Worm (Caenorhabditis elegans) whole organism, young adult: ENCODE data around the gene dpy-11.

Experiments used
- B0035.1 ChIP-seq: sonication (generic microtip); optimal IDR thresholded peaks from 2 replicates; lab custom pipeline; 2016; ENCODE audit warnings: missing genetic modification characterization, mild to moderate bottlenecking, missing compliant biosample characterization, missing genotype, missing genetic modification reagents
- B0261.1 ChIP-seq: sonication (generic microtip); optimal IDR thresholded peaks from 2 replicates; lab custom pipeline; 2016; ENCODE audit warnings: mild to moderate bottlenecking, missing genetic modification characterization, moderate library complexity, missing compliant biosample characterization
- Y67H2A.10 ChIP-seq: fragments of 200-800 bp; sonication (Bioruptor generic); conservative IDR thresholded peaks from 2 replicates; pipeline ENCODE4 v1.3.6; 2022; ENCODE audit warnings: missing genetic modification reagents, missing genetic modification characterization, missing compliant biosample characterization
- Y79H2A.3 ChIP-seq: fragments of 200-800 bp; sonication (Bioruptor generic); conservative IDR thresholded peaks from 2 replicates; pipeline ENCODE4 v1.3.6; 2022; ENCODE audit warnings: missing genetic modification reagents, missing genetic modification characterization, missing compliant biosample characterization
- Y95B8A.8 ChIP-seq: fragments of 200-800 bp; sonication (Bioruptor generic); IDR thresholded peaks from 2 replicates; pipeline ENCODE4 v1.3.6; 2022; ENCODE audit warnings: missing genetic modification reagents, missing genetic modification characterization, missing compliant biosample characterization
- ama-1 ChIP-seq, 3 experiments: fragments of 150-350 bp in 1 of 3; sonication (generic microtip) in 2 of 3; optimal IDR thresholded peaks; 2 replicates each; lab custom pipeline; 2014 to 2018; ENCODE audit warnings: missing biosample characterization in 2 of 3, missing genetic modification characterization in 2 of 3, missing genetic modification reagents in 2 of 3
- aptf-3 ChIP-seq: fragments of 200-800 bp; sonication (Bioruptor generic); IDR thresholded peaks from 2 replicates; pipeline ENCODE4 v1.3.6; 2022; ENCODE audit warnings: missing genetic modification characterization, missing compliant biosample characterization
- atf-7 ChIP-seq: sonication (generic microtip); optimal IDR thresholded peaks from 2 replicates; lab custom pipeline; 2017; ENCODE audit warnings: mild to moderate bottlenecking, missing genetic modification characterization, missing compliant biosample characterization
- bed-2 ChIP-seq: fragments of 200-800 bp; sonication (Bioruptor generic); IDR thresholded peaks from 2 replicates; pipeline ENCODE4 v1.3.6; 2022; ENCODE audit warnings: missing genetic modification reagents, missing genetic modification characterization, missing compliant biosample characterization
- cebp-1 ChIP-seq, 2 experiments: fragments of 200-800 bp in 1 of 2; sonication (Bioruptor generic) in 1 of 2; sonication (generic microtip) in 1 of 2; IDR thresholded peaks in 1 of 2; optimal IDR thresholded peaks in 1 of 2; 2 replicates each; pipeline versions ENCODE4 v1.3.6 to Lab custom; 2017 to 2022; ENCODE audit warnings: missing compliant biosample characterization in 2 of 2, missing genetic modification characterization in 2 of 2, mild to moderate bottlenecking in 1 of 2, missing genetic modification reagents in 1 of 2, moderate library complexity in 1 of 2
- ceh-27 ChIP-seq: fragments of 200-800 bp; sonication (Bioruptor generic); optimal IDR thresholded peaks from 2 replicates; lab custom pipeline; 2018; ENCODE audit warnings: mild to moderate bottlenecking, missing genetic modification characterization, moderate library complexity, missing compliant biosample characterization
- ceh-40 ChIP-seq: fragments of 200-800 bp; sonication (Bioruptor generic); IDR thresholded peaks from 2 replicates; pipeline ENCODE4 v1.3.6; 2022; ENCODE audit warnings: missing genetic modification characterization, missing compliant biosample characterization
- ceh-79 ChIP-seq: sonication (generic microtip); optimal IDR thresholded peaks from 2 replicates; lab custom pipeline; 2017; ENCODE audit warnings: mild to moderate bottlenecking, missing genetic modification characterization, missing compliant biosample characterization
- chd-7 ChIP-seq: sonication (generic microtip); optimal IDR thresholded peaks from 2 replicates; lab custom pipeline; 2016; ENCODE audit warnings: mild to moderate bottlenecking, missing genetic modification characterization, moderate library complexity, missing compliant biosample characterization
- die-1 ChIP-seq: sonication (generic microtip); optimal IDR thresholded peaks from 2 replicates; lab custom pipeline; 2016; ENCODE audit warnings: missing genotype, mild to moderate bottlenecking, missing genetic modification characterization, missing compliant biosample characterization
- egl-44 ChIP-seq: fragments of 200-800 bp; sonication (Bioruptor generic); IDR thresholded peaks from 2 replicates; pipeline ENCODE4 v1.3.6; 2022; ENCODE audit warnings: missing genetic modification reagents, missing genetic modification characterization, missing compliant biosample characterization
- hmg-20 ChIP-seq: fragments of 200-800 bp; sonication (Bioruptor generic); IDR thresholded peaks from 2 replicates; pipeline ENCODE4 v1.3.6; 2022; ENCODE audit warnings: missing genetic modification reagents, missing genetic modification characterization, missing compliant biosample characterization
- let-526 ChIP-seq: fragments of 200-800 bp; sonication (Bioruptor generic); IDR thresholded peaks from 2 replicates; pipeline ENCODE4 v1.3.6; 2022; ENCODE audit warnings: missing genetic modification reagents, missing genetic modification characterization, missing compliant biosample characterization
- lin-26 ChIP-seq: fragments of 200-800 bp; sonication (Bioruptor generic); IDR thresholded peaks from 2 replicates; pipeline ENCODE4 v1.3.6; 2022; ENCODE audit warnings: missing genetic modification reagents, missing genetic modification characterization, missing compliant biosample characterization
- madf-6 ChIP-seq: fragments of 200-800 bp; sonication (Bioruptor generic); IDR thresholded peaks from 2 replicates; pipeline ENCODE4 v1.3.6; 2022; ENCODE audit warnings: missing genetic modification reagents, missing genetic modification characterization, missing compliant biosample characterization
- mcd-1 ChIP-seq: fragments of 200-800 bp; sonication (Bioruptor generic); IDR thresholded peaks from 2 replicates; pipeline ENCODE4 v1.3.6; 2022; ENCODE audit warnings: missing genetic modification reagents, missing genetic modification characterization, missing compliant biosample characterization
- nfyb-1 ChIP-seq: fragments of 200-800 bp; sonication (Bioruptor generic); IDR thresholded peaks from 2 replicates; pipeline ENCODE4 v1.3.6; 2022; ENCODE audit warnings: missing genetic modification reagents, missing genetic modification characterization, missing compliant biosample characterization
- nhr-27 ChIP-seq: fragments of 200-800 bp; sonication (Bioruptor generic); optimal IDR thresholded peaks from 2 replicates; lab custom pipeline; 2018; ENCODE audit warnings: mild to moderate bottlenecking, missing genetic modification characterization, moderate library complexity, missing compliant biosample characterization
- nhr-80 ChIP-seq: sonication (generic microtip); optimal IDR thresholded peaks from 2 replicates; lab custom pipeline; 2016; ENCODE audit warnings: missing genetic modification characterization, missing compliant biosample characterization
- rec-8 ChIP-seq, 2 experiments: sonication (generic microtip); optimal IDR thresholded peaks; 2 replicates each; lab custom pipeline; 2016; ENCODE audit warnings: mild to moderate bottlenecking in 2 of 2, missing genetic modification characterization in 2 of 2, missing genetic modification reagents in 2 of 2, missing genotype in 2 of 2, missing biosample characterization in 1 of 2, missing compliant biosample characterization in 1 of 2, moderate library complexity in 1 of 2
- snpc-4 ChIP-seq, 5 experiments: fragments of 150-350 bp in 1 of 5; sonication (generic microtip) in 4 of 5; optimal IDR thresholded peaks; 2 replicates each; lab custom pipeline; 2014 to 2018; ENCODE audit warnings: missing genetic modification characterization in 5 of 5, missing biosample characterization in 3 of 5, antibody characterized with exemption in 2 of 5, mild to moderate bottlenecking in 2 of 5, missing compliant biosample characterization in 2 of 5, missing genotype in 2 of 5, moderate library complexity in 2 of 5, missing genetic modification reagents in 1 of 5
- zfh-2 ChIP-seq: fragments of 200-800 bp; sonication (Bioruptor generic); conservative IDR thresholded peaks from 2 replicates; pipeline ENCODE4 v1.3.6; 2022; ENCODE audit warnings: missing genetic modification reagents, missing genetic modification characterization, missing compliant biosample characterization
- ztf-18 ChIP-seq: sonication (generic microtip); optimal IDR thresholded peaks from 2 replicates; lab custom pipeline; 2016; ENCODE audit warnings: missing genotype, mild to moderate bottlenecking, missing genetic modification characterization, missing compliant biosample characterization
- ztf-25 ChIP-seq: fragments of 200-800 bp; sonication (Bioruptor generic); IDR thresholded peaks from 2 replicates; pipeline ENCODE4 v1.3.6; 2022; ENCODE audit warnings: missing genetic modification reagents, missing genetic modification characterization, missing compliant biosample characterization
- ztf-26 ChIP-seq: sonication (generic microtip); optimal IDR thresholded peaks from 2 replicates; lab custom pipeline; 2017; ENCODE audit warnings: missing genetic modification characterization, missing compliant biosample characterization
- ztf-3 ChIP-seq: fragments of 200-800 bp; sonication (Bioruptor generic); optimal IDR thresholded peaks from 2 replicates; lab custom pipeline; 2018; ENCODE audit warnings: mild to moderate bottlenecking, missing genetic modification characterization, missing compliant biosample characterization

Gene dpy-11

DNA sequence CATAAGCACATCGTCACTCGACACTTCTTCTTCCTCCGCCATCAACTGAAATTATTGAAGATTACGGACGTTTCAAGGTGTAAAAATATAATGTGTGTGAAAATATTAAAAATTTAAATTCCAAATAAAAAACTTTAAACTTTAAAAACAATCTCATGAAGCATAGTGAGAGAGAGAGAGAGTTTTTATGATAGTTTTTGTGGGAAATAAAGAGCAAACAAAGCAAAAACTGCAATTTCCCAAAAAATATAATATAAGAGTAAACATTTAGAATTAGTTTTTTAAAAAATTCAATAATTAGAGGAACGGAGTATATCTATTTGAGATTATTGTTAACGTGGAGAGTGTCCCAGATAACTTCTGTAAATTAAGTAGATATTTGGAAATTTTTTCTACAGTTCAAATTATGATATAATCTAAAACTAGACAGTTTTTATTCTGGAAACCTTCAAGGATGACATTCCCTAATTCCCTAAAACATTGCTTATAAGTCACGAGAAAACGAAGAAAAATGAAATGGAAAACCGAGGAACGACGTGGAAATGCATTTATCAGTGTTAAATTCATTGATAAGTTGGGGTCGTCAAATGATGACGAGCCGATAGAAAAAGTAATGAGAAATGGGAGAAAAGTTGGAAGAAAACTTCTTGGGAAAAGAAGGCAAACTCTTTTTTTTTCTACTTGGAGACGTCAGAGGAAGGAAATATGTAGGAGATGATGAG lies 31.6 kb upstream of the dpy-11 start, which contains the start of gene dre-1:
dre-1 (minus strand) TSS at position 51 of the 722 bp plus-strand sequence.
- peak; percentile 48 for TF ChIP-seq nhr-80 (tag; lab: Kevin White, UChicago)
- TF ChIP-seq ztf-25 (GFP tag; lab: Robert Waterston, UW) = no peak

DNA sequence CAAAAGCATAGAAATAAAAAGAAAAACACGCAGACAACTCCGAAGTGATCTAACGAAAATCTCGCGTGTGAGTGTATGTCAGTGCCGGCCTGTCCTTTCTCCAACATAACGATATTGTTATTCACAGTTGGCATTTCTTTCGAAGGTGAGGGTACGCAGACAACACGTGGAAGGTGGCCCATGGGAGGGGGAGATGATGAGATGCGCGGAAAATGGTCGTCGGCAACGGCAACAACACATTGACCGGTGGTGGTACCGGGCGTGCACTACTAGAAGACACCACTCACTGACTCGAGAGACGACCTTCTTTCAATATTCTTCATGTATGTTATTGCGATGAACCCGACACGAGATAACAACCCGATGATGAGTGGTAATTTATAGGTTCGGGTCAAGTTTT lies 30.0 kb upstream of the dpy-11 start:
- no peak for TF ChIP-seq nfyb-1 (GFP tag; lab: Robert Waterston, UW)
- TF ChIP-seq B0261.1 (tag; lab: Kevin White, UChicago) = no peak
- TF ChIP-seq ceh-79 (tag; lab: Kevin White, UChicago) = no peak
- no peak for TF ChIP-seq rec-8 (tag; optimal IDR thresholded peaks at IDR 0.05; lab: Kevin White, UChicago)
- no peak for TF ChIP-seq snpc-4 (GFP tag; optimal IDR thresholded peaks at IDR 0.05; lab: Kevin White, UChicago)
- no peak for TF ChIP-seq snpc-4 (tag; optimal IDR thresholded peaks at IDR 0.05; lab: Kevin White, UChicago)
- no peak for TF ChIP-seq Y67H2A.10 (GFP tag; lab: Robert Waterston, UW)
- no peak for TF ChIP-seq chd-7
- TF ChIP-seq let-526 = no peak
- TF ChIP-seq bed-2 = no peak
- TF ChIP-seq Y95B8A.8 (GFP tag; lab: Robert Waterston, UW) = no peak
- TF ChIP-seq Y79H2A.3 (GFP tag; lab: Robert Waterston, UW) = no peak
- TF ChIP-seq ztf-18 (tag; lab: Kevin White, UChicago) = no peak

ce11 chrV:6541875-6542274 lies 26.8 kb upstream of the dpy-11 start:
- TF ChIP-seq ztf-26 (tag; lab: Kevin White, UChicago) (peak; percentile 5), B0035.1 (tag; lab: Kevin White, UChicago) (no peak), cebp-1 (GFP tag; IDR thresholded peaks at IDR 0.05; lab: Robert Waterston, UW) (no peak), cebp-1 (tag; optimal IDR thresholded peaks at IDR 0.05; lab: Kevin White, UChicago) (peak; percentile 15), ztf-3 (GFP tag; lab: Kevin White, UChicago) (no peak), nhr-27 (tag; lab: Kevin White, UChicago) (no peak), bed-2 (no peak), mcd-1 (0 out of 2 replicates have a peak, but pooled peaks have one; percentile 31), atf-7 (peak; percentile 0), madf-6 (0 out of 2 replicates have a peak, but pooled peaks have one; percentile 13), ceh-27 (GFP tag; lab: Kevin White, UChicago) (peak; percentile 14), die-1 (peak; percentile 30), lin-26 (GFP tag; lab: Robert Waterston, UW) (peak; percentile 26; the same call in 1 of the 2 replicates), Y79H2A.3 (GFP tag; lab: Robert Waterston, UW) (no peak), zfh-2 (peak; percentile 85), ama-1 (optimal IDR thresholded peaks at IDR 0.05; lab: Kevin White, UChicago) (no peak), ama-1 (GFP tag; optimal IDR thresholded peaks at IDR 0.05; lab: Kevin White, UChicago) (no peak)

ce11 chrV:6538323-6538722 lies 23.3 kb upstream of the dpy-11 start:
- TF ChIP-seq ceh-40 (0 out of 2 replicates have a peak, but pooled peaks have one; percentile 42), hmg-20 (GFP tag; lab: Robert Waterston, UW) (no peak), aptf-3 (no peak), cebp-1 (GFP tag; IDR thresholded peaks at IDR 0.05; lab: Robert Waterston, UW) (no peak), cebp-1 (tag; optimal IDR thresholded peaks at IDR 0.05; lab: Kevin White, UChicago) (peak; percentile 24), nfyb-1 (GFP tag; lab: Robert Waterston, UW) (0 out of 2 replicates have a peak, but pooled peaks have one; percentile 42), egl-44 (0 out of 2 replicates have a peak, but pooled peaks have one; percentile 28)
- TF ChIP-seq, all 124 proteins: peak for 4
